Fruit fly (Drosophila melanogaster) whole organism, prepupa: ENCODE results near the gene CG7810.

Source experiments
- CG11294 ChIP-seq: fragments of 200-800 bp; sonication (Bioruptor generic); IDR thresholded peaks from 2 replicates; pipeline ENCODE4 v1.3.6; 2022; ENCODE audit warnings: missing biosample characterization, missing genetic modification characterization
- CG6163 ChIP-seq: fragments of 200-800 bp; sonication (Bioruptor generic); IDR thresholded peaks from 3 replicates; pipeline ENCODE4 v1.3.6; 2022; ENCODE audit warnings: missing biosample characterization, missing genetic modification characterization
- Eip78C ChIP-seq: fragments of 200-800 bp; sonication (Bioruptor generic); peaks from one replicate; lab custom pipeline; 2016; ENCODE audit warnings: missing biosample characterization, missing genetic modification characterization
- Sox102F ChIP-seq: fragments of 200-800 bp; sonication (Bioruptor generic); optimal IDR thresholded peaks from 2 replicates; lab custom pipeline; 2016; ENCODE audit warnings: missing biosample characterization, mild to moderate bottlenecking, missing genetic modification characterization
- Sox14 ChIP-seq: fragments of 200-800 bp; sonication (Bioruptor generic); optimal IDR thresholded peaks from 3 replicates; lab custom pipeline; 2016; ENCODE audit warnings: missing biosample characterization, missing genetic modification characterization
- dac ChIP-seq: fragments of 200-800 bp; sonication (Bioruptor generic); optimal IDR thresholded peaks from 2 replicates; lab custom pipeline; 2017; ENCODE audit warnings: missing biosample characterization, mild to moderate bottlenecking, missing genetic modification characterization
- dsx ChIP-seq: fragments of 200-800 bp; optimal IDR thresholded peaks from 3 replicates; lab custom pipeline; 2019; ENCODE audit warnings: missing biosample characterization, mild to moderate bottlenecking, missing genetic modification characterization, moderate library complexity; ENCODE audit not compliant: poor library complexity, severe bottlenecking
- fd59A ChIP-seq: fragments of 200-800 bp; sonication (Bioruptor generic); optimal IDR thresholded peaks from 2 replicates; lab custom pipeline; 2017; ENCODE audit warnings: missing biosample characterization, mild to moderate bottlenecking, missing genetic modification characterization, missing genetic modification reagents
- net ChIP-seq: fragments of 200-800 bp; sonication (Bioruptor generic); optimal IDR thresholded peaks from 3 replicates; lab custom pipeline; 2016; ENCODE audit warnings: missing biosample characterization, missing genetic modification characterization

- TF ChIP-seq CG11294 (GFP tag; lab: Robert Waterston, UW) (peak; percentile 68), Sox102F (peak; percentile 89), fd59A (GFP tag; lab: Kevin White, UChicago) (peak; percentile 79), net (GFP tag; lab: Kevin White, UChicago) (peak; percentile 82), dac (GFP tag; lab: Kevin White, UChicago) (no peak), CG6163 (GFP tag; lab: Robert Waterston, UW) (peak; percentile 95), dsx (GFP tag; lab: Kevin White, UChicago) (peak; percentile 79), Eip78C (GFP tag; lab: Kevin White, UChicago) (peak; percentile 95), Sox14 (GFP tag; lab: Kevin White, UChicago) (peak; percentile 82)
Observed at dm6 chr2L:8290653-8291233, 20.3 kb downstream of the CG7810 start.
